Worm (Caenorhabditis elegans): Measurements from ENCODE around the gene col-143.

DNA sequence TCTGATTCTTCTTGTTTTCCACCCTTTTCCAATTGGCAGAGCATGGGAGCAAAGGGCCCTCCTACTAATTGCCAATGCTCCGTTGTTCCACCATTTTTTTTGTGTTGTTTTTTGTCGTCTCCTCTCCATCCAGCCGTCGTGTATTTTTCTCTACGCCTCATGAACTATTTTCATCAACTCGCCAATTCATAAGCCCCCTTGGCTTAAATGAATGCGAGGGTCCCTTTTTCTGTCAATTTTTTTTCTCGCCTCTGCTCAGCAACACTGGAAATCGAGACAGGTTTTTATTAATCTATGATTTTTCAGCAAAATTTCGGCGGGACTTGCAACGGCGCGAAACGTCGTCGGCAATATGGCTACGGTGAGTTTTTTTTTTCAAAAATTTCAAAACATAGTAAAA is 45.6 kb downstream of the col-143 start, which contains the start of gene unc-70:
- TF ChIP-seq F10B5.3 (tag; optimal IDR thresholded peaks at IDR 0.05) (no peak), T20F7.1 (GFP tag; optimal IDR thresholded peaks at IDR 0.05) (no peak), nhr-76 (tag; optimal IDR thresholded peaks at IDR 0.05) (no peak)
